Worm (Caenorhabditis elegans) whole organism, mixed stage, embryonic: Measurements from ENCODE around the gene C16C4.1.

Experiments used
- M03D4.4 ChIP-seq: sonication (generic microtip); optimal IDR thresholded peaks from 2 replicates; lab custom pipeline; 2017; ENCODE audit warnings: mild to moderate bottlenecking, missing genetic modification characterization, missing compliant biosample characterization
- bed-3 ChIP-seq: fragments of 200-800 bp; sonication (Bioruptor generic); optimal IDR thresholded peaks from 3 replicates; lab custom pipeline; 2018; ENCODE audit warnings: mild to moderate bottlenecking, missing genetic modification characterization, moderate library complexity, missing compliant biosample characterization
- blmp-1 ChIP-seq: fragments of 150-350 bp; optimal IDR thresholded peaks from 2 replicates; lab custom pipeline; 2014; ENCODE audit warnings: missing biosample characterization, missing genetic modification characterization
- ceh-39 ChIP-seq: fragments of 150-350 bp; optimal IDR thresholded peaks from 2 replicates; lab custom pipeline; 2014; ENCODE audit warnings: missing biosample characterization, missing genetic modification characterization
- ceh-43 ChIP-seq: fragments of 200-800 bp; sonication (Bioruptor generic); optimal IDR thresholded peaks from 2 replicates; lab custom pipeline; 2018; ENCODE audit warnings: mild to moderate bottlenecking, missing genetic modification characterization, moderate library complexity, missing compliant biosample characterization
- ceh-83 ChIP-seq: fragments of 200-800 bp; sonication (Bioruptor generic); optimal IDR thresholded peaks from 2 replicates; lab custom pipeline; 2018; ENCODE audit warnings: mild to moderate bottlenecking, missing genetic modification characterization, missing compliant biosample characterization
- ces-1 ChIP-seq: fragments of 150-350 bp; optimal IDR thresholded peaks from 2 replicates; lab custom pipeline; 2014; ENCODE audit warnings: missing biosample characterization, missing genetic modification reagents, missing genetic modification characterization
- cnd-1 ChIP-seq: fragments of 200-800 bp; sonication (Bioruptor generic); optimal IDR thresholded peaks from 2 replicates; lab custom pipeline; 2018; ENCODE audit warnings: mild to moderate bottlenecking, missing genetic modification characterization, missing compliant biosample characterization
- drap-1 ChIP-seq: fragments of 200-800 bp; sonication (Bioruptor generic); optimal IDR thresholded peaks from 3 replicates; lab custom pipeline; 2018; ENCODE audit warnings: mild to moderate bottlenecking, missing genetic modification characterization, missing compliant biosample characterization
- elt-1 ChIP-seq: sonication (generic microtip); optimal IDR thresholded peaks from 2 replicates; lab custom pipeline; 2017; ENCODE audit warnings: missing genetic modification characterization, mild to moderate bottlenecking, missing compliant biosample characterization, antibody characterized with exemption, moderate library complexity, borderline replicate concordance; ENCODE audit not compliant: insufficient read depth
- elt-3 ChIP-seq: fragments of 150-350 bp; optimal IDR thresholded peaks from 2 replicates; lab custom pipeline; 2014; ENCODE audit warnings: missing biosample characterization, missing genetic modification characterization
- flh-1 ChIP-seq: fragments of 200-800 bp; sonication (Bioruptor generic); optimal IDR thresholded peaks from 2 replicates; lab custom pipeline; 2018; ENCODE audit warnings: mild to moderate bottlenecking, missing genetic modification characterization, moderate library complexity, missing compliant biosample characterization
- ham-2 ChIP-seq: fragments of 200-800 bp; sonication (Bioruptor generic); optimal IDR thresholded peaks from 2 replicates; lab custom pipeline; 2018; ENCODE audit warnings: mild to moderate bottlenecking, missing genetic modification characterization, missing compliant biosample characterization
- hlh-1 ChIP-seq: fragments of 150-350 bp; optimal IDR thresholded peaks from 2 replicates; lab custom pipeline; 2014; ENCODE audit warnings: missing biosample characterization, missing genetic modification reagents, missing genetic modification characterization
- lin-32 ChIP-seq: fragments of 200-800 bp; sonication (Bioruptor generic); optimal IDR thresholded peaks from 2 replicates; lab custom pipeline; 2018; ENCODE audit warnings: mild to moderate bottlenecking, missing genetic modification characterization, missing compliant biosample characterization
- lsy-2 ChIP-seq: fragments of 150-350 bp; optimal IDR thresholded peaks from 2 replicates; lab custom pipeline; 2014; ENCODE audit warnings: missing biosample characterization, missing genetic modification characterization
- mep-1 ChIP-seq: fragments of 150-350 bp; optimal IDR thresholded peaks from 2 replicates; lab custom pipeline; 2017; ENCODE audit warnings: missing biosample characterization, missing genetic modification reagents, missing genetic modification characterization, inconsistent platforms
- mls-2 ChIP-seq: sonication (generic microtip); optimal IDR thresholded peaks from 2 replicates; lab custom pipeline; 2016; ENCODE audit warnings: mild to moderate bottlenecking, missing genetic modification characterization, moderate library complexity, missing compliant biosample characterization
- nhr-12 ChIP-seq: fragments of 150-350 bp; optimal IDR thresholded peaks from 2 replicates; lab custom pipeline; 2014; ENCODE audit warnings: missing biosample characterization, missing genetic modification characterization
- nhr-28 ChIP-seq: fragments of 150-350 bp; optimal IDR thresholded peaks from 2 replicates; lab custom pipeline; 2014; ENCODE audit warnings: missing biosample characterization, missing genetic modification characterization
- nhr-76 ChIP-seq: sonication (generic microtip); optimal IDR thresholded peaks from 2 replicates; lab custom pipeline; 2017; ENCODE audit warnings: missing biosample characterization, missing genetic modification characterization
- pha-4 ChIP-seq: fragments of 150-350 bp; optimal IDR thresholded peaks from 2 replicates; lab custom pipeline; 2018; ENCODE audit warnings: missing biosample characterization, missing genetic modification reagents, missing genetic modification characterization
- sem-2 ChIP-seq: fragments of 200-800 bp; sonication (Bioruptor generic); optimal IDR thresholded peaks from 2 replicates; lab custom pipeline; 2018; ENCODE audit warnings: mild to moderate bottlenecking, missing genetic modification characterization, missing compliant biosample characterization
- snpc-4 ChIP-seq: fragments of 150-350 bp; optimal IDR thresholded peaks from 2 replicates; lab custom pipeline; 2014; ENCODE audit warnings: missing biosample characterization, missing genetic modification characterization
- sptf-1 ChIP-seq: sonication (generic microtip); optimal IDR thresholded peaks from 2 replicates; lab custom pipeline; 2017; ENCODE audit warnings: mild to moderate bottlenecking, missing genetic modification characterization, moderate library complexity, missing compliant biosample characterization
- tbx-8 ChIP-seq: fragments of 200-800 bp; sonication (Bioruptor generic); optimal IDR thresholded peaks from 2 replicates; lab custom pipeline; 2018; ENCODE audit warnings: mild to moderate bottlenecking, missing genetic modification characterization, moderate library complexity, missing compliant biosample characterization
- unc-120 ChIP-seq: sonication (generic microtip); optimal IDR thresholded peaks from 2 replicates; lab custom pipeline; 2017; ENCODE audit warnings: missing genetic modification characterization, missing compliant biosample characterization; ENCODE audit not compliant: poor library complexity, severe bottlenecking
- unc-39 ChIP-seq: fragments of 150-350 bp; optimal IDR thresholded peaks from 2 replicates; lab custom pipeline; 2014; ENCODE audit warnings: missing biosample characterization, missing genetic modification characterization
- unc-62 ChIP-seq: fragments of 150-350 bp; optimal IDR thresholded peaks from 2 replicates; lab custom pipeline; 2014; ENCODE audit warnings: missing biosample characterization, missing genetic modification reagents, missing genetic modification characterization
- zip-8 ChIP-seq: fragments of 150-350 bp; optimal IDR thresholded peaks from 2 replicates; lab custom pipeline; 2014; ENCODE audit warnings: missing biosample characterization, missing genetic modification characterization
- ztf-11 ChIP-seq: fragments of 150-350 bp; optimal IDR thresholded peaks from 2 replicates; lab custom pipeline; 2014; ENCODE audit warnings: missing biosample characterization, missing genetic modification characterization

Gene C16C4.1

ce11 chrII:1922665-1923187 is 28.7 kb downstream of the C16C4.1 start, which contains the start of the genes bath-2 and F52C6.4:
Gene bath-2, minus strand, starts transcription at chrII:1922765.
Gene F52C6.4, plus strand, starts transcription at chrII:1923137.
- no peak for TF ChIP-seq elt-3 (tag; lab: Kevin White, UChicago)
- no peak for TF ChIP-seq nhr-28 (tag; lab: Kevin White, UChicago)
- TF ChIP-seq unc-120 (tag; lab: Kevin White, UChicago), result no peak
- no peak for TF ChIP-seq ceh-83 (GFP tag; lab: Kevin White, UChicago)
- no peak for TF ChIP-seq mls-2 (tag; lab: Kevin White, UChicago)
- no peak for TF ChIP-seq unc-62
- TF ChIP-seq bed-3, result no peak
- no peak for TF ChIP-seq cnd-1 (tag; lab: Kevin White, UChicago)
- no peak for TF ChIP-seq ceh-43 (GFP tag; lab: Kevin White, UChicago)
- TF ChIP-seq ceh-39 (tag; lab: Kevin White, UChicago), result no peak
- no peak for TF ChIP-seq ham-2 (GFP tag; lab: Kevin White, UChicago)
- no peak for TF ChIP-seq pha-4 (tag; lab: Kevin White, UChicago)
- TF ChIP-seq nhr-12 (tag; lab: Kevin White, UChicago), result no peak
- TF ChIP-seq ztf-11 (tag; lab: Kevin White, UChicago), result no peak
- TF ChIP-seq sem-2, result no peak

DNA sequence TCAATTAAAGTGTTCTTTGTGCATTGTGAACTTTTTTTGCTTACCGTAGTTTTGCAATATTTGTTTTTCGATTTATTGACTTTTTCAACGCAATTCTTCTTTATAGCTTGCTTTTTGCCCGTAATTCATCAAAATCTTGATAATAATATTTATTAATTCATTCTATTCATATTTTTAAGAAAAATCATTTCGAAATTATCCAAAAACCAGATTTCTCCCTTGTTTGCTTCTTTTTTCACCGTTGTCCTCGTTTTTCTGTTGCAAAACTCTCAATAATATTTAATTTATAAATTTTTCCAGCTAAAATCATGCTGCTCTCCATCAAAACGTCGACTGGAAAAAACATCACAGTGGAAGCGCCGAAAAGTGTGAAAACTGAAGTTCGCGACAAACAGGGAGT is 30.4 kb downstream of the C16C4.1 start, which contains the start of gene F52C6.3:
F52C6.3 (plus strand) TSS at position 301 of the 400 bp plus-strand sequence.
- TF ChIP-seq zip-8 (no peak), ces-1 (GFP tag; lab: Kevin White, UChicago) (no peak), mep-1 (tag; lab: Kevin White, UChicago) (no peak), lsy-2 (no peak), snpc-4 (tag; lab: Kevin White, UChicago) (no peak), tbx-8 (no peak), hlh-1 (no peak), nhr-76 (tag; lab: Kevin White, UChicago) (no peak), sem-2 (no peak), bed-3 (no peak), unc-120 (tag; lab: Kevin White, UChicago) (no peak), flh-1 (no peak), lin-32 (no peak), blmp-1 (tag; lab: Kevin White, UChicago) (no peak), elt-1 (tag; lab: Kevin White, UChicago) (no peak), unc-39 (tag; lab: Kevin White, UChicago) (no peak), nhr-12 (tag; lab: Kevin White, UChicago) (no peak), ceh-83 (GFP tag; lab: Kevin White, UChicago) (no peak)

DNA sequence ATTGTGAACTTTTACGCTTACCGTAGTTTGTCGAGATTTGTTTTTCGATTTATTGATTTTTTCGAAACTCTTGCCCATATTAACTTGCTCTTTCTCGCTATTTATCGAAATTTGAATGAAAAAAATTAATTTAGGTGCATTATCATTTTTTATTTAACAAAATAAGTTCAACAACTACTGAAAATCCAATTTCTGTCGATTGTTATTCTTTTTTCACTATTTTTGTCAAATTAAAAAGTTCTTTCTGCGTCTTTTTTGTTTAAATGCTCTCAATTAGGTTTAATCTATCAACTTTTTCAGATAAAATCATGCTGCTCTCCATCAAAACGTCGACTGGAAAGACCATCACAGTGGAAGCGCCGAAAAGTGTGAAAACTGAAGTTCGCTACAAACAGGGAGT is 32.1 kb downstream of the C16C4.1 start, which contains the start of gene F52C6.2:
F52C6.2 (plus strand) TSS at position 301 of the 400 bp plus-strand sequence.
- TF ChIP-seq lin-32 (no peak), ceh-43 (GFP tag; lab: Kevin White, UChicago) (no peak), bed-3 (no peak), unc-120 (tag; lab: Kevin White, UChicago) (no peak), tbx-8 (no peak), sem-2 (no peak), snpc-4 (tag; lab: Kevin White, UChicago) (no peak), mep-1 (tag; lab: Kevin White, UChicago) (no peak), ces-1 (GFP tag; lab: Kevin White, UChicago) (no peak), sptf-1 (tag; lab: Kevin White, UChicago) (no peak), lsy-2 (no peak), nhr-28 (tag; lab: Kevin White, UChicago) (no peak), hlh-1 (no peak), M03D4.4 (tag; lab: Kevin White, UChicago) (no peak), unc-39 (tag; lab: Kevin White, UChicago) (no peak), nhr-12 (tag; lab: Kevin White, UChicago) (no peak)

DNA sequence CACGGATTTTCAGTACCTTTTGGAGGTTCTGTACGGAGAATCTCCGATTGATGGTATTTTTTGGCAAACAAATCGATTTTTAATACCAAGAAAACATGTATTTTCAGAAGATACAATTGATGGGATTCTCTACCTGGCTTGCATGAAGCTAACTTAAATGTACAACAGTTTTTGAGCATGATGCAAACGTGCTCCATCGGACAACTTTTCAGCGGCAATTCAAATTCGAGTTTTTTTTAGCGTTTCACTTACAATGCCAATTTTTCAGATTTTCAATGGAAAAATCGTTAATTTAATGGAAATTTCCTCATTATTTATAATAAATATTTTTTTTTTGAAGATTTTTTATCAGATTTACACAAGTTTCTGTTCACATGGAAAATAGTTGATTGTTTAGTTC is 34.6 kb downstream of the C16C4.1 start:
- TF ChIP-seq zip-8, result no peak
- TF ChIP-seq sptf-1 (tag; lab: Kevin White, UChicago), result no peak
- no peak for TF ChIP-seq nhr-76 (tag; lab: Kevin White, UChicago)
- no peak for TF ChIP-seq blmp-1 (tag; lab: Kevin White, UChicago)
- TF ChIP-seq drap-1, result no peak
- no peak for TF ChIP-seq unc-120 (tag; lab: Kevin White, UChicago)
- TF ChIP-seq lin-32, result no peak
